Worm (Caenorhabditis elegans) whole organism, L2 larva: ENCODE measurements around the gene mua-6.
A peak's percentile ranks its signal among the peaks of the same experiment; 100 is the strongest.

Experiments
- C34F6.9 ChIP-seq: fragments of 150-350 bp; optimal IDR thresholded peaks from 2 replicates; lab custom pipeline; 2014; ENCODE audit warnings: missing biosample characterization, missing genetic modification characterization
- F13H6.1 ChIP-seq: sonication (generic microtip); optimal IDR thresholded peaks from 2 replicates; lab custom pipeline; 2016; ENCODE audit warnings: missing genetic modification characterization, missing compliant biosample characterization
- R02D3.7 ChIP-seq: fragments of 150-350 bp; optimal IDR thresholded peaks from 2 replicates; lab custom pipeline; 2014; ENCODE audit warnings: missing biosample characterization, missing genetic modification characterization
- Y55F3AM.14 ChIP-seq: fragments of 200-800 bp; sonication (Bioruptor generic); optimal IDR thresholded peaks from 2 replicates; lab custom pipeline; 2018; ENCODE audit warnings: mild to moderate bottlenecking, missing genetic modification characterization, missing compliant biosample characterization
- ZK546.5 ChIP-seq: sonication (generic microtip); optimal IDR thresholded peaks from 2 replicates; lab custom pipeline; 2017; ENCODE audit warnings: missing biosample characterization, missing genetic modification characterization
- alr-1 ChIP-seq: fragments of 150-350 bp; optimal IDR thresholded peaks from 2 replicates; lab custom pipeline; 2014; ENCODE audit warnings: missing biosample characterization, missing genetic modification characterization
- blmp-1 ChIP-seq: sonication (generic microtip); optimal IDR thresholded peaks from 2 replicates; lab custom pipeline; 2017; ENCODE audit warnings: missing genetic modification characterization, mild to moderate bottlenecking, missing compliant biosample characterization, antibody characterized with exemption, moderate library complexity; ENCODE audit not compliant: insufficient read depth
- ceh-16 ChIP-seq: fragments of 150-350 bp; optimal IDR thresholded peaks from 2 replicates; lab custom pipeline; 2014; ENCODE audit warnings: missing biosample characterization, missing genetic modification characterization
- ceh-82 ChIP-seq: fragments of 150-350 bp; optimal IDR thresholded peaks from 2 replicates; lab custom pipeline; 2014; ENCODE audit warnings: missing biosample characterization, missing genetic modification characterization
- crh-2 ChIP-seq: sonication (generic microtip); optimal IDR thresholded peaks from 2 replicates; lab custom pipeline; 2017; ENCODE audit warnings: missing biosample characterization, missing genetic modification characterization
- dmd-4 ChIP-seq: sonication (generic microtip); optimal IDR thresholded peaks from 2 replicates; lab custom pipeline; 2017; ENCODE audit warnings: missing biosample characterization, missing genetic modification characterization
- egl-27 ChIP-seq: sonication (generic microtip); optimal IDR thresholded peaks from 3 replicates; lab custom pipeline; 2017; ENCODE audit warnings: missing biosample characterization, missing genetic modification reagents, missing genetic modification characterization
- elt-3 ChIP-seq: sonication (generic microtip); optimal IDR thresholded peaks from 2 replicates; lab custom pipeline; 2017; ENCODE audit warnings: missing biosample characterization, missing genetic modification characterization
- fos-1 ChIP-seq: fragments of 150-350 bp; optimal IDR thresholded peaks from 2 replicates; lab custom pipeline; 2014; ENCODE audit warnings: missing biosample characterization, missing genetic modification characterization
- gmeb-1 ChIP-seq: fragments of 150-350 bp; optimal IDR thresholded peaks from 2 replicates; lab custom pipeline; 2014; ENCODE audit warnings: missing biosample characterization, missing genetic modification characterization
- lin-11 ChIP-seq: fragments of 150-350 bp; sonication (generic microtip); optimal IDR thresholded peaks from 2 replicates; lab custom pipeline; 2014; ENCODE audit warnings: missing biosample characterization, missing genetic modification characterization, inconsistent platforms, mixed read lengths
- lin-13 ChIP-seq: fragments of 150-350 bp; optimal IDR thresholded peaks from 2 replicates; lab custom pipeline; 2014; ENCODE audit warnings: missing biosample characterization, missing genetic modification reagents, missing genetic modification characterization
- lin-39 ChIP-seq: fragments of 150-350 bp; optimal IDR thresholded peaks from 2 replicates; lab custom pipeline; 2014; ENCODE audit warnings: missing biosample characterization, missing genetic modification reagents, missing genetic modification characterization
- lsy-2 ChIP-seq, 2 experiments: fragments of 150-350 bp in 1 of 2; sonication (generic microtip) in 1 of 2; optimal IDR thresholded peaks; 2 replicates each; lab custom pipeline; 2014 to 2017; ENCODE audit warnings: missing biosample characterization in 2 of 2, missing genetic modification characterization in 2 of 2
- mbf-1 ChIP-seq: sonication (generic microtip); optimal IDR thresholded peaks from 2 replicates; lab custom pipeline; 2017; ENCODE audit warnings: missing biosample characterization, missing genetic modification characterization
- mdl-1 ChIP-seq, 2 experiments: fragments of 150-350 bp in 1 of 2; sonication (generic microtip) in 1 of 2; optimal IDR thresholded peaks; 2 replicates each; lab custom pipeline; 2017; ENCODE audit warnings: missing biosample characterization in 2 of 2, missing genetic modification characterization in 2 of 2
- nhr-10 ChIP-seq: sonication (generic microtip); optimal IDR thresholded peaks from 2 replicates; lab custom pipeline; 2017; ENCODE audit warnings: missing biosample characterization, missing genetic modification characterization
- nhr-11 ChIP-seq: fragments of 150-350 bp; optimal IDR thresholded peaks from 2 replicates; lab custom pipeline; 2014; ENCODE audit warnings: missing biosample characterization, missing genetic modification characterization
- nhr-12 ChIP-seq: fragments of 150-350 bp; optimal IDR thresholded peaks from 2 replicates; lab custom pipeline; 2014; ENCODE audit warnings: missing biosample characterization, missing genetic modification characterization
- nhr-129 ChIP-seq: fragments of 150-350 bp; optimal IDR thresholded peaks from 2 replicates; lab custom pipeline; 2014; ENCODE audit warnings: missing biosample characterization, missing genetic modification characterization
- nhr-21 ChIP-seq: fragments of 150-350 bp; optimal IDR thresholded peaks from 2 replicates; lab custom pipeline; 2014; ENCODE audit warnings: missing biosample characterization, missing genetic modification characterization
- nhr-237 ChIP-seq: fragments of 150-350 bp; optimal IDR thresholded peaks from 2 replicates; lab custom pipeline; 2014; ENCODE audit warnings: missing biosample characterization, missing genetic modification characterization
- nhr-25 ChIP-seq: fragments of 150-350 bp; sonication (generic microtip); optimal IDR thresholded peaks from 3 replicates; lab custom pipeline; 2014; ENCODE audit warnings: missing biosample characterization, missing genetic modification characterization
- nhr-6 ChIP-seq: fragments of 150-350 bp; optimal IDR thresholded peaks from 2 replicates; lab custom pipeline; 2014; ENCODE audit warnings: missing biosample characterization, missing genetic modification characterization
- peb-1 ChIP-seq: fragments of 150-350 bp; optimal IDR thresholded peaks from 2 replicates; lab custom pipeline; 2014; ENCODE audit warnings: missing biosample characterization, missing genetic modification characterization
- sma-3 ChIP-seq: sonication (generic microtip); optimal IDR thresholded peaks from 2 replicates; lab custom pipeline; 2016; ENCODE audit warnings: missing genetic modification reagents, missing genetic modification characterization, missing compliant biosample characterization
- sma-9 ChIP-seq, 2 experiments: fragments of 150-350 bp in 1 of 2; sonication (generic microtip) in 1 of 2; optimal IDR thresholded peaks; 2 replicates each; lab custom pipeline; 2014 to 2016; ENCODE audit warnings: missing genetic modification characterization in 2 of 2, mild to moderate bottlenecking in 1 of 2, missing biosample characterization in 1 of 2, missing compliant biosample characterization in 1 of 2, missing genetic modification reagents in 1 of 2, moderate library complexity in 1 of 2
- snpc-4 ChIP-seq: fragments of 150-350 bp; optimal IDR thresholded peaks from 2 replicates; lab custom pipeline; 2014; ENCODE audit warnings: missing biosample characterization, missing genetic modification characterization
- unc-39 ChIP-seq: fragments of 150-350 bp; optimal IDR thresholded peaks from 2 replicates; lab custom pipeline; 2014; ENCODE audit warnings: missing biosample characterization, missing genetic modification characterization
- unc-55 ChIP-seq: fragments of 150-350 bp; sonication (generic microtip); optimal IDR thresholded peaks from 3 replicates; lab custom pipeline; 2014; ENCODE audit warnings: missing biosample characterization, missing genetic modification reagents, missing genetic modification characterization
- unc-62 ChIP-seq: fragments of 150-350 bp; optimal IDR thresholded peaks from 2 replicates; lab custom pipeline; 2014; ENCODE audit warnings: missing biosample characterization, missing genetic modification reagents, missing genetic modification characterization
- ztf-1 ChIP-seq: fragments of 200-800 bp; sonication (Bioruptor generic); conservative IDR thresholded peaks from 2 replicates; pipeline ENCODE4 v1.3.6; 2022; ENCODE audit warnings: missing genetic modification characterization, missing compliant biosample characterization
- ztf-11 ChIP-seq: sonication (generic microtip); optimal IDR thresholded peaks from 2 replicates; lab custom pipeline; 2017; ENCODE audit warnings: missing biosample characterization, missing genetic modification characterization
- ztf-4 ChIP-seq: fragments of 150-350 bp; optimal IDR thresholded peaks from 2 replicates; lab custom pipeline; 2014; ENCODE audit warnings: missing biosample characterization, missing genetic modification characterization

mua-6 gene

DNA sequence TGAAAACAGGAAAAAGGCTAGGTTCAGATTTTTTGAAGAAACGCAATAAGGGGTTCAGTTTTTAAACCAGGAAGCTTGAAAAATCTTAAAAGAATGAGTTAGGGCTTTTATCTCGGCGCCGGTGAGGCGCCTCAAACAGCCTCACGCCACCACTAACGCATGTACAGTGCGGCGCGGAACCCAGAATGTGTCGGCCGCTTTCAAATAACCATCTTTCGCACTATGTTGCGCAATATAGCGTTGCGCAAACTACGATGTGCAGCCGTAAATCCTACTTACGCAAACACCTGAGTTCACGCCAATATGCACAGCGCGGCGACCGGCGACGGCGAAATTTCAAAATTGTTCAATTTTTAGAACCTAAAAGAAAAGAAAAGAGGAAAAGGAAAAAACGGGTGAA lies 24.1 kb upstream of the mua-6 start:
- TF ChIP-seq snpc-4 (peak; percentile 75), unc-62 (GFP tag; lab: Kevin White, UChicago) (no peak), ceh-16 (tag; lab: Kevin White, UChicago) (no peak), Y55F3AM.14 (no peak)

ce11 chrX:16285151-16285550 lies 19.7 kb upstream of the mua-6 start:
- TF ChIP-seq sma-3 (GFP tag; lab: Kevin White, UChicago) (peak; percentile 0), ztf-4 (tag; lab: Kevin White, UChicago) (no peak)
- TF ChIP-seq, all 48 proteins: peak for 1

DNA sequence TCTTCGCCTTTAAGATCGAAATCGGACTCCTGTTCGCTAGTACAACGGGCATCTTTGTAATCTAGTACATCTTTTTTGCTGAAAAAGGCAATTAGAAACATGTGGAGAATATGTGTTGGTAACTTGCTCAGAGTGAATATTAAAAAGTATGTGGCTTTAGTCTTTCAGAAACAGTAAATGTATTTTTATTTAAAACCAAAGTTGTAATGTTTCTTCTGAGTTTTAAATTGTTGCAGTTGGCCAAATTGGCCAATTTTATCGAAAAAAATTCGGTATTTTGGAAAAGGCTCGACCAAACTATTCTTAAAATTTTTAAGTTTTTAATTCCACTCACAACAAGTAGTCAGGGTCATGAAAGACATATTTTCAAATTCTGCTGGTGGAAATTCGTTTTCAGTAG lies 17.6 kb upstream of the mua-6 start, which contains the start of gene F52E10.2:
Gene F52E10.2 (minus strand): TSS at position 101 of the 400 bp plus-strand sequence.
- TF ChIP-seq nhr-237 (no peak), alr-1 (no peak), unc-55 (GFP tag; lab: Kevin White, UChicago) (no peak), ztf-4 (tag; lab: Kevin White, UChicago) (no peak), gmeb-1 (tag; lab: Kevin White, UChicago) (no peak), snpc-4 (no peak)

DNA sequence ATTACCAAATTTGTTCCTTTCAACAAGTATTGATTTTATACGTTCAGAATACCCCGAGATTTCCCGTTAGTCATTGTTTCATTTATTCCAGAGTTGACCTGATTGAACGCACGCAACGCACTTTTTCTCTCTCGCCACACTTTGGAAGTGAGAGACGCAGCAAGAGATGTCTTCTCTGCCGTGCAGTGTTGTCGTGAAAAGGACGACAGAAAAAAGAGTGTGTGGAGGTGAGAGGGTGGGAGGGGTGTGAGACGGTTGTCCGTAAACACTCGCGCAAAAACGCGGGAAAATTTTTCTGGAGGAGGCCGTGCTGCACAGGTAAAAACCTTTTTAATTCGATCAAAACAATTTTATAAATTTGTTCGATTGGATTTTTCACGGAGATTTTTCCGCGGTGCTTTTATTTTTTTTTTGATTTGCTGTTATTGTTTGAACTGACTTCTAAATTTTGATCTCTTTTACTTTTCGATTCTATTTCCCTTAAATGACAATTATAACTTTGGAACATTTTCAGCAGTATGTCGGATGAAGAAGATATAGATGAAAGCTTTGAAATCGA lies 9.8 kb upstream of the mua-6 start, which contains the start of gene sdc-1:
Gene sdc-1 (plus strand): TSS at position 509 of the 559 bp plus-strand sequence.
- TF ChIP-seq crh-2 = peak; percentile 25
- TF ChIP-seq F13H6.1 (tag; lab: Kevin White, UChicago) = peak; percentile 46
- no peak for TF ChIP-seq nhr-6 (tag; lab: Kevin White, UChicago)
- TF ChIP-seq C34F6.9 (tag; lab: Kevin White, UChicago) = peak; percentile 55
- TF ChIP-seq nhr-129 (tag; lab: Kevin White, UChicago) = peak; percentile 62
- TF ChIP-seq snpc-4 = no peak
- no peak for TF ChIP-seq peb-1 (tag; lab: Kevin White, UChicago)
- peak; percentile 1 for TF ChIP-seq egl-27 (tag; lab: Kevin White, UChicago)
- TF ChIP-seq sma-9 (GFP tag; optimal IDR thresholded peaks at IDR 0.05; lab: Kevin White, UChicago) = peak; percentile 34
- no peak for TF ChIP-seq sma-9 (tag; optimal IDR thresholded peaks at IDR 0.05; lab: Kevin White, UChicago)
- peak; percentile 35 to 55 for TF ChIP-seq mdl-1 (tag; optimal IDR thresholded peaks at IDR 0.05; lab: Kevin White, UChicago)
- TF ChIP-seq alr-1 = no peak
- TF ChIP-seq nhr-10 (tag; lab: Kevin White, UChicago) = no peak
- TF ChIP-seq ztf-11 = no peak
- peak; percentile 47 for TF ChIP-seq lin-11 (tag; lab: Kevin White, UChicago)
- TF ChIP-seq gmeb-1 (tag; lab: Kevin White, UChicago) = peak; percentile 4
- TF ChIP-seq fos-1 = peak; percentile 51
- peak; percentile 48 for TF ChIP-seq unc-55 (GFP tag; lab: Kevin White, UChicago)
- no peak for TF ChIP-seq blmp-1 (tag; lab: Kevin White, UChicago)
- TF ChIP-seq lsy-2 (tag; optimal IDR thresholded peaks at IDR 0.05; lab: Kevin White, UChicago) = peak in 1 of 2 experiments; percentile 48

ce11 chrX:16271147-16271546 lies 5.7 kb upstream of the mua-6 start:
- TF ChIP-seq egl-27 (tag; lab: Kevin White, UChicago) (no peak), nhr-11 (peak; percentile 4), lin-39 (tag; lab: Kevin White, UChicago) (no peak), fos-1 (peak; percentile 18), nhr-25 (no peak), lin-11 (tag; lab: Kevin White, UChicago) (no peak), dmd-4 (no peak), nhr-12 (tag; lab: Kevin White, UChicago) (no peak), sma-9 (GFP tag; optimal IDR thresholded peaks at IDR 0.05; lab: Kevin White, UChicago) (peak; percentile 61), sma-9 (tag; optimal IDR thresholded peaks at IDR 0.05; lab: Kevin White, UChicago) (no peak), ZK546.5 (tag; lab: Kevin White, UChicago) (no peak), unc-62 (GFP tag; lab: Kevin White, UChicago) (no peak), nhr-129 (tag; lab: Kevin White, UChicago) (peak; percentile 23), ztf-11 (no peak), unc-55 (GFP tag; lab: Kevin White, UChicago) (peak; percentile 49), C34F6.9 (tag; lab: Kevin White, UChicago) (peak; percentile 3), gmeb-1 (tag; lab: Kevin White, UChicago) (peak; percentile 30), sma-3 (GFP tag; lab: Kevin White, UChicago) (peak; percentile 43), crh-2 (peak; percentile 41), lsy-2 (tag; optimal IDR thresholded peaks at IDR 0.05; lab: Kevin White, UChicago) (no peak), R02D3.7 (no peak), ztf-1 (GFP tag; lab: Robert Waterston, UW) (no peak), nhr-21 (tag; lab: Kevin White, UChicago) (peak; percentile 4), unc-39 (tag; lab: Kevin White, UChicago) (no peak), elt-3 (tag; lab: Kevin White, UChicago) (no peak), nhr-10 (tag; lab: Kevin White, UChicago) (no peak), ceh-82 (tag; lab: Kevin White, UChicago) (no peak), F13H6.1 (tag; lab: Kevin White, UChicago) (peak; percentile 17), nhr-237 (no peak), lin-13 (GFP tag; lab: Kevin White, UChicago) (peak; percentile 28), mbf-1 (tag; lab: Kevin White, UChicago) (no peak)
